Fruit fly (Drosophila melanogaster) whole organism, embryonic: ENCODE data around the gene Iyd.

ENCODE experiments used
- B-H2 ChIP-seq: fragments of 200-800 bp; sonication (Bioruptor generic); optimal IDR thresholded peaks from 2 replicates; lab custom pipeline; 2018; ENCODE audit warnings: missing biosample characterization, mild to moderate bottlenecking, missing genetic modification characterization
- BtbVII ChIP-seq: fragments of 200-800 bp; sonication (Bioruptor generic); optimal IDR thresholded peaks from 3 replicates; lab custom pipeline; 2017; ENCODE audit warnings: missing biosample characterization, mild to moderate bottlenecking, missing genetic modification characterization
- CG10979 ChIP-seq: fragments of 200-800 bp; sonication (Bioruptor generic); optimal IDR thresholded peaks from 2 replicates; lab custom pipeline; 2018; ENCODE audit warnings: missing biosample characterization, mild to moderate bottlenecking, missing genetic modification characterization, moderate library complexity
- CG12236 ChIP-seq: fragments of 200-800 bp; sonication (Bioruptor generic); optimal IDR thresholded peaks from 2 replicates; lab custom pipeline; 2016; ENCODE audit warnings: missing biosample characterization, missing genetic modification characterization
- CG1233 ChIP-seq: fragments of 200-800 bp; sonication (Bioruptor generic); optimal IDR thresholded peaks from 4 replicates; lab custom pipeline; 2018; ENCODE audit warnings: missing biosample characterization, mild to moderate bottlenecking, missing genetic modification characterization
- CG16779 ChIP-seq: fragments of 200-800 bp; sonication (Bioruptor generic); IDR thresholded peaks from 2 replicates; pipeline ENCODE4 v1.3.6; 2022; ENCODE audit warnings: missing biosample characterization, missing genetic modification characterization
- CG16815 ChIP-seq: fragments of 200-800 bp; sonication (Bioruptor generic); optimal IDR thresholded peaks from 3 replicates; lab custom pipeline; 2017; ENCODE audit warnings: missing biosample characterization, mild to moderate bottlenecking, missing genetic modification characterization
- CG17328 ChIP-seq: fragments of 200-800 bp; sonication (Bioruptor generic); IDR thresholded peaks from 2 replicates; pipeline ENCODE4 v1.3.6; 2022; ENCODE audit warnings: missing biosample characterization, missing genetic modification characterization
- CG1792 ChIP-seq: fragments of 200-800 bp; sonication (Bioruptor generic); optimal IDR thresholded peaks from 2 replicates; lab custom pipeline; 2016; ENCODE audit warnings: missing biosample characterization, missing genetic modification characterization
- CG2116 ChIP-seq: fragments of 200-800 bp; sonication (Bioruptor generic); optimal IDR thresholded peaks from 3 replicates; lab custom pipeline; 2018; ENCODE audit warnings: missing biosample characterization, mild to moderate bottlenecking, missing genetic modification characterization
- CG33213 ChIP-seq: fragments of 200-800 bp; sonication (Bioruptor generic); optimal IDR thresholded peaks from 3 replicates; lab custom pipeline; 2016; ENCODE audit warnings: missing biosample characterization, missing genetic modification characterization
- CG3407 ChIP-seq: fragments of 200-800 bp; sonication (Bioruptor generic); optimal IDR thresholded peaks from 2 replicates; lab custom pipeline; 2018; ENCODE audit warnings: missing biosample characterization, mild to moderate bottlenecking, missing genetic modification characterization
- CG3726 ChIP-seq: fragments of 200-800 bp; sonication (Bioruptor generic); IDR thresholded peaks from 3 replicates; pipeline ENCODE4, ENCODE4 v1.3.6; 2022; ENCODE audit warnings: missing biosample characterization, missing genetic modification characterization
- CG3838 ChIP-seq: fragments of 200-800 bp; sonication (Bioruptor generic); optimal IDR thresholded peaks from 3 replicates; lab custom pipeline; 2016; ENCODE audit warnings: missing biosample characterization, missing genetic modification characterization
- CG4360 ChIP-seq: fragments of 200-800 bp; sonication (Bioruptor generic); IDR thresholded peaks from 2 replicates; pipeline ENCODE4 v1.3.6; 2022; ENCODE audit warnings: missing biosample characterization, missing genetic modification characterization
- CG6175 ChIP-seq: fragments of 200-800 bp; sonication (Bioruptor generic); IDR thresholded peaks from 3 replicates; pipeline ENCODE4 v1.3.6; 2022; ENCODE audit warnings: missing biosample characterization, missing genetic modification characterization
- CG7271 ChIP-seq: fragments of 200-800 bp; sonication (Bioruptor generic); optimal IDR thresholded peaks from 2 replicates; lab custom pipeline; 2018; ENCODE audit warnings: missing biosample characterization, mild to moderate bottlenecking, missing genetic modification characterization, moderate library complexity
- CG7357 ChIP-seq: fragments of 200-800 bp; sonication (Bioruptor generic); IDR thresholded peaks from 3 replicates; pipeline ENCODE4 v1.3.6; 2022; ENCODE audit warnings: missing biosample characterization, missing genetic modification characterization
- CG7372 ChIP-seq: fragments of 200-800 bp; sonication (Bioruptor generic); IDR thresholded peaks from 2 replicates; pipeline ENCODE4 v1.3.6; 2022; ENCODE audit warnings: missing biosample characterization, missing genetic modification characterization
- CG7556 ChIP-seq: fragments of 200-800 bp; sonication (Bioruptor generic); optimal IDR thresholded peaks from 2 replicates; lab custom pipeline; 2017; ENCODE audit warnings: missing biosample characterization, mild to moderate bottlenecking, missing genetic modification characterization
- CG9437 ChIP-seq: fragments of 200-800 bp; sonication (Bioruptor generic); optimal IDR thresholded peaks from 2 replicates; lab custom pipeline; 2018; ENCODE audit warnings: missing biosample characterization, mild to moderate bottlenecking, missing genetic modification characterization
- CG9727 ChIP-seq: fragments of 200-800 bp; sonication (Bioruptor generic); optimal IDR thresholded peaks from 3 replicates; lab custom pipeline; 2017; ENCODE audit warnings: missing biosample characterization, mild to moderate bottlenecking, missing genetic modification characterization
- D19A ChIP-seq: fragments of 200-800 bp; optimal IDR thresholded peaks from 3 replicates; lab custom pipeline; 2019; ENCODE audit warnings: missing biosample characterization, mild to moderate bottlenecking, missing genetic modification characterization, moderate library complexity
- Dek ChIP-seq: fragments of 200-800 bp; sonication (Bioruptor generic); optimal IDR thresholded peaks from 3 replicates; lab custom pipeline; 2019; ENCODE audit warnings: missing biosample characterization, mild to moderate bottlenecking, missing genetic modification characterization, moderate library complexity
- E2f2 ChIP-seq: fragments of 200-800 bp; sonication (Bioruptor generic); IDR thresholded peaks from 2 replicates; pipeline ENCODE4 v1.3.6; 2022; ENCODE audit warnings: missing biosample characterization, missing genetic modification characterization
- Gug ChIP-seq: fragments of 200-800 bp; sonication (Bioruptor generic); IDR thresholded peaks from 4 replicates; pipeline ENCODE4 v1.3.6; 2022; ENCODE audit warnings: missing biosample characterization, missing genetic modification characterization
- MBD-R2 ChIP-seq: fragments of 200-800 bp; sonication (Bioruptor generic); IDR thresholded peaks from 2 replicates; pipeline ENCODE4 v1.3.6; 2022; ENCODE audit warnings: missing biosample characterization, missing genetic modification characterization
- NC2α ChIP-seq: fragments of 200-800 bp; sonication (Bioruptor generic); optimal IDR thresholded peaks from 2 replicates; lab custom pipeline; 2016; ENCODE audit warnings: missing biosample characterization, missing genetic modification characterization
- Ravus ChIP-seq: fragments of 200-800 bp; sonication (Bioruptor generic); IDR thresholded peaks from 2 replicates; pipeline ENCODE4 v1.3.6; 2022; ENCODE audit warnings: missing biosample characterization, missing genetic modification characterization
- Rfx ChIP-seq: fragments of 200-800 bp; sonication (Bioruptor generic); IDR thresholded peaks from 2 replicates; pipeline ENCODE4 v1.3.6; 2022; ENCODE audit warnings: missing biosample characterization, missing genetic modification characterization
- Sox100B ChIP-seq: fragments of 200-800 bp; sonication (Bioruptor generic); optimal IDR thresholded peaks from 3 replicates; lab custom pipeline; 2018; ENCODE audit warnings: missing biosample characterization, mild to moderate bottlenecking, missing genetic modification characterization
- Trl ChIP-seq, 3 experiments: fragments of >200 bp in 2 of 3; fragments of 200-800 bp in 1 of 3; sonication (Bioruptor generic) in 1 of 3; optimal IDR thresholded peaks; 2 replicates in 1 of 3; 3 replicates in 2 of 3; lab custom pipeline; 2016 to 2017; ENCODE audit warnings: missing biosample characterization in 1 of 3, missing genetic modification characterization in 1 of 3
- Vsx1 ChIP-seq: fragments of 200-800 bp; sonication (Bioruptor generic); optimal IDR thresholded peaks from 2 replicates; lab custom pipeline; 2017; ENCODE audit warnings: missing biosample characterization, mild to moderate bottlenecking, missing genetic modification characterization, missing genetic modification reagents
- ab ChIP-seq: fragments of 200-800 bp; sonication (Bioruptor generic); optimal IDR thresholded peaks from 2 replicates; lab custom pipeline; 2016; ENCODE audit warnings: missing biosample characterization, missing genetic modification characterization
- ap ChIP-seq: fragments of 200-800 bp; sonication (Bioruptor generic); IDR thresholded peaks from 2 replicates; pipeline ENCODE4 v1.3.6; 2022; ENCODE audit warnings: missing biosample characterization, missing genetic modification characterization
- caup ChIP-seq: fragments of 200-800 bp; sonication (Bioruptor generic); optimal IDR thresholded peaks from 3 replicates; lab custom pipeline; 2017; ENCODE audit warnings: missing biosample characterization, mild to moderate bottlenecking, missing genetic modification characterization, moderate library complexity; ENCODE audit not compliant: severe bottlenecking
- chinmo ChIP-seq: fragments of 200-800 bp; sonication (Bioruptor generic); IDR thresholded peaks from 4 replicates; pipeline ENCODE4 v1.3.6; 2022; ENCODE audit warnings: missing biosample characterization, missing genetic modification characterization; ENCODE audit not compliant: partially characterized antibody
- ci ChIP-seq: fragments of 200-800 bp; sonication (Bioruptor generic); IDR thresholded peaks from 3 replicates; pipeline ENCODE4 v1.3.6; 2022; ENCODE audit warnings: missing biosample characterization, missing genetic modification characterization
- dpn ChIP-seq, 2 experiments: fragments of 200-800 bp; sonication (Bioruptor generic); optimal IDR thresholded peaks; 3 replicates each; lab custom pipeline; 2016; ENCODE audit warnings: missing biosample characterization in 2 of 2, missing genetic modification characterization in 2 of 2
- exex ChIP-seq: fragments of 200-800 bp; sonication (Bioruptor generic); optimal IDR thresholded peaks from 4 replicates; lab custom pipeline; 2018; ENCODE audit warnings: missing biosample characterization, mild to moderate bottlenecking, missing genetic modification characterization, moderate library complexity
- ham ChIP-seq: fragments of 200-800 bp; sonication (Bioruptor generic); IDR thresholded peaks from 2 replicates; pipeline ENCODE4 v1.3.6; 2022; ENCODE audit warnings: missing biosample characterization, missing genetic modification characterization
- inv ChIP-seq: fragments of 200-800 bp; sonication (Bioruptor generic); IDR thresholded peaks from 2 replicates; pipeline ENCODE4 v1.3.6; 2022; ENCODE audit warnings: missing biosample characterization, missing genetic modification characterization; ENCODE audit not compliant: partially characterized antibody
- kah ChIP-seq: fragments of 200-800 bp; sonication (Bioruptor generic); optimal IDR thresholded peaks from 2 replicates; lab custom pipeline; 2018; ENCODE audit warnings: missing biosample characterization, mild to moderate bottlenecking, missing genetic modification characterization
- mld ChIP-seq: fragments of 200-800 bp; sonication (Bioruptor generic); IDR thresholded peaks from 3 replicates; pipeline ENCODE4 v1.3.6; 2022; ENCODE audit warnings: missing biosample characterization, missing genetic modification characterization; ENCODE audit not compliant: partially characterized antibody
- rib ChIP-seq: fragments of 200-800 bp; sonication (Bioruptor generic); IDR thresholded peaks from 2 replicates; pipeline ENCODE4 v1.3.6; 2022; ENCODE audit warnings: missing biosample characterization, missing genetic modification characterization
- sc ChIP-seq, 3 experiments: fragments of >200 bp in 2 of 3; fragments of 200-800 bp in 1 of 3; sonication (Bioruptor generic) in 1 of 3; optimal IDR thresholded peaks; 2 replicates in 2 of 3; 3 replicates in 1 of 3; lab custom pipeline; 2017; ENCODE audit warnings: mild to moderate bottlenecking in 1 of 3, missing biosample characterization in 1 of 3, missing genetic modification characterization in 1 of 3, missing genetic modification reagents in 1 of 3
- sisA ChIP-seq: fragments of 200-800 bp; sonication (Bioruptor generic); IDR thresholded peaks from 2 replicates; pipeline ENCODE4 v1.3.6; 2022; ENCODE audit warnings: missing biosample characterization, missing genetic modification characterization
- sug ChIP-seq: fragments of 200-800 bp; optimal IDR thresholded peaks from 2 replicates; lab custom pipeline; 2019; ENCODE audit warnings: missing biosample characterization, mild to moderate bottlenecking, missing genetic modification characterization, moderate library complexity
- tup ChIP-seq: fragments of 200-800 bp; sonication (Bioruptor generic); optimal IDR thresholded peaks from 2 replicates; lab custom pipeline; 2016; ENCODE audit warnings: missing biosample characterization, mild to moderate bottlenecking, missing genetic modification characterization, moderate library complexity
- twi ChIP-seq: fragments of 200-800 bp; optimal IDR thresholded peaks from 2 replicates; lab custom pipeline; 2019; ENCODE audit warnings: missing biosample characterization, mild to moderate bottlenecking, missing genetic modification characterization, moderate library complexity

Gene Iyd

DNA sequence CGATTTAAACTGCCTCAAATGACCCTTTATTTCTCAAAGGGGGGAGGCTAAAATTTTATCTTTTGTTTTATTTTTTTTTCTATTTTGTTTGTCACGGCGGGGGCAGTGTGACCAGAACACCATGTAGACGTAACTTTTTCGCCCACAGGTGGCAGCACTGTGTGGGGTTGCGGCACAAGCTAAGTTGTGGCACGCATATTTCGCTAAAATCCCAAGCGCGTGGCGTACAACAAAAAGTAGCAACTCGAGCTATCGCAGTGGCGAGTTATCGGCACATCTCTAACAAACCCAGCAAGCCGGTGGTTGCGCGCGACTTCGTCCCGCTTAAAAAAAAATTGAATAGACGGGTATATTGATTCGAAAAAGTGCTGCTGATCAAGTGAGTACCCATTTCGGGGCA, 27.0 kb upstream of the Iyd start, which contains the start of the genes Ufd1 and NaPi-III (continued):
- TF ChIP-seq NC2α (GFP tag; lab: Kevin White, UChicago) (no peak), CG3726 (GFP tag; lab: Robert Waterston, UW) (no peak), kah (GFP tag; lab: Kevin White, UChicago) (peak; percentile 94), tup (GFP tag; lab: Kevin White, UChicago) (no peak), CG3407 (GFP tag; lab: Kevin White, UChicago) (no peak), CG16779 (GFP tag; lab: Robert Waterston, UW) (no peak), CG1792 (GFP tag; lab: Kevin White, UChicago) (no peak), Rfx (GFP tag; lab: Robert Waterston, UW) (peak; percentile 77), CG1233 (no peak), Vsx1 (GFP tag; lab: Kevin White, UChicago) (no peak), CG33213 (peak; percentile 84), CG9727 (GFP tag; lab: Kevin White, UChicago) (no peak), sc (optimal IDR thresholded peaks at IDR 0.05; lab: Kevin White, UChicago) (no peak), sc (GFP tag; optimal IDR thresholded peaks at IDR 0.05; lab: Kevin White, UChicago) (no peak), ab (GFP tag; lab: Kevin White, UChicago) (no peak), CG17328 (no peak), Gug (GFP tag; lab: Robert Waterston, UW) (peak; percentile 26; the same call in 1 of the 4 replicates), caup (GFP tag; lab: Kevin White, UChicago) (peak; percentile 38), CG7271 (tag; lab: Kevin White, UChicago) (no peak), CG10979 (no peak), MBD-R2 (GFP tag; lab: Robert Waterston, UW) (peak; percentile 97), D19A (tag; lab: Kevin White, UChicago) (no peak), CG7372 (GFP tag; lab: Robert Waterston, UW) (no peak), CG7357 (GFP tag; lab: Robert Waterston, UW) (no peak), ap (GFP tag; lab: Robert Waterston, UW) (no peak), CG9437 (GFP tag; lab: Kevin White, UChicago) (peak; percentile 14), Trl (optimal IDR thresholded peaks at IDR 0.05; lab: Kevin White, UChicago) (no peak), Trl (GFP tag; optimal IDR thresholded peaks at IDR 0.05; lab: Kevin White, UChicago) (peak; percentile 2), BtbVII (GFP tag; lab: Kevin White, UChicago) (no peak), inv (GFP tag; lab: Robert Waterston, UW) (peak; percentile 71; the same call in 1 of the 2 replicates), CG3838 (no peak), CG7556 (GFP tag; lab: Kevin White, UChicago) (no peak), sug (tag; lab: Kevin White, UChicago) (peak; percentile 63), exex (tag; lab: Kevin White, UChicago) (no peak), ham (no peak), CG12236 (GFP tag; lab: Kevin White, UChicago) (no peak), Sox100B (GFP tag; lab: Kevin White, UChicago) (no peak), CG6175 (GFP tag; lab: Robert Waterston, UW) (peak; percentile 100), Ravus (GFP tag; lab: Robert Waterston, UW) (no peak), CG16815 (no peak), dpn (GFP tag; optimal IDR thresholded peaks at IDR 0.05; lab: Kevin White, UChicago) (peak; percentile 46 to 62), ci (GFP tag; lab: Robert Waterston, UW) (peak; percentile 48; the same call in 1 of the 3 replicates), mld (no peak), sisA (GFP tag; lab: Robert Waterston, UW) (peak; percentile 44; the same call in 1 of the 2 replicates), CG2116 (GFP tag; lab: Kevin White, UChicago) (peak; percentile 91), E2f2 (GFP tag; lab: Robert Waterston, UW) (peak; percentile 91), B-H2 (GFP tag; lab: Kevin White, UChicago) (peak; percentile 64), chinmo (GFP tag; lab: Robert Waterston, UW) (peak; percentile 73; the same call in 1 of the 4 replicates), twi (tag; lab: Kevin White, UChicago) (no peak), Dek (peak; percentile 67), CG4360 (GFP tag; lab: Robert Waterston, UW) (peak; percentile 82), rib (GFP tag; lab: Robert Waterston, UW) (no peak)
